Worm (Caenorhabditis elegans) whole organism, young adult: ENCODE results near the gene F54B11.5.

Experiments
- B0261.1 ChIP-seq: sonication (generic microtip); optimal IDR thresholded peaks from 2 replicates; lab custom pipeline; 2016; ENCODE audit warnings: mild to moderate bottlenecking, missing genetic modification characterization, moderate library complexity, missing compliant biosample characterization
- D2030.7 ChIP-seq: fragments of 200-800 bp; sonication (Bioruptor generic); IDR thresholded peaks from 2 replicates; pipeline ENCODE4 v1.3.6; 2022; ENCODE audit warnings: missing genetic modification reagents, missing genetic modification characterization, missing compliant biosample characterization
- F37B4.10 ChIP-seq: fragments of 200-800 bp; sonication (Bioruptor generic); IDR thresholded peaks from 2 replicates; pipeline ENCODE4 v1.3.6; 2022; ENCODE audit warnings: missing genetic modification characterization, missing compliant biosample characterization
- F52B5.7 ChIP-seq: sonication (generic microtip); optimal IDR thresholded peaks from 2 replicates; lab custom pipeline; 2016; ENCODE audit warnings: mild to moderate bottlenecking, missing genetic modification characterization, missing compliant biosample characterization
- F57A8.1 ChIP-seq: fragments of 200-800 bp; sonication (Bioruptor generic); optimal IDR thresholded peaks from 2 replicates; lab custom pipeline; 2018; ENCODE audit warnings: mild to moderate bottlenecking, missing genetic modification characterization, moderate library complexity, missing compliant biosample characterization
- F57C9.4 ChIP-seq: sonication (generic microtip); optimal IDR thresholded peaks from 2 replicates; lab custom pipeline; 2017; ENCODE audit warnings: mild to moderate bottlenecking, missing genetic modification characterization, missing compliant biosample characterization
- K12H6.12 ChIP-seq: fragments of 200-800 bp; sonication (Bioruptor generic); optimal IDR thresholded peaks from 2 replicates; lab custom pipeline; 2018; ENCODE audit warnings: mild to moderate bottlenecking, missing genetic modification characterization, missing compliant biosample characterization
- Y53F4B.3 ChIP-seq: fragments of 200-800 bp; sonication (Bioruptor generic); IDR thresholded peaks from 2 replicates; pipeline ENCODE4 v1.3.6; 2022; ENCODE audit warnings: missing genetic modification reagents, missing genetic modification characterization, missing compliant biosample characterization
- akir-1 ChIP-seq: fragments of 200-800 bp; sonication (Bioruptor generic); optimal IDR thresholded peaks from 2 replicates; lab custom pipeline; 2018; ENCODE audit warnings: mild to moderate bottlenecking, missing genetic modification characterization, moderate library complexity, missing compliant biosample characterization
- aptf-2 ChIP-seq: fragments of 200-800 bp; sonication (Bioruptor generic); conservative IDR thresholded peaks from 2 replicates; pipeline ENCODE4 v1.3.6; 2022; ENCODE audit warnings: missing genetic modification reagents, missing genetic modification characterization, missing compliant biosample characterization
- aptf-3 ChIP-seq: fragments of 200-800 bp; sonication (Bioruptor generic); IDR thresholded peaks from 2 replicates; pipeline ENCODE4 v1.3.6; 2022; ENCODE audit warnings: missing genetic modification characterization, missing compliant biosample characterization
- atf-7 ChIP-seq: sonication (generic microtip); optimal IDR thresholded peaks from 2 replicates; lab custom pipeline; 2017; ENCODE audit warnings: mild to moderate bottlenecking, missing genetic modification characterization, missing compliant biosample characterization
- attf-5 ChIP-seq: fragments of 200-800 bp; sonication (Bioruptor generic); optimal IDR thresholded peaks from 2 replicates; lab custom pipeline; 2018; ENCODE audit warnings: mild to moderate bottlenecking, missing genetic modification characterization, missing compliant biosample characterization
- cebp-2 ChIP-seq: fragments of 200-800 bp; sonication (Bioruptor generic); IDR thresholded peaks from 2 replicates; pipeline ENCODE4 v1.3.6; 2022; ENCODE audit warnings: missing genetic modification characterization, missing compliant biosample characterization
- ceh-27 ChIP-seq: fragments of 200-800 bp; sonication (Bioruptor generic); optimal IDR thresholded peaks from 2 replicates; lab custom pipeline; 2018; ENCODE audit warnings: mild to moderate bottlenecking, missing genetic modification characterization, moderate library complexity, missing compliant biosample characterization
- ceh-91 ChIP-seq: fragments of 200-800 bp; sonication (Bioruptor generic); IDR thresholded peaks from 2 replicates; pipeline ENCODE4 v1.3.6; 2022; ENCODE audit warnings: missing genetic modification reagents, missing genetic modification characterization, missing compliant biosample characterization
- die-1 ChIP-seq: sonication (generic microtip); optimal IDR thresholded peaks from 2 replicates; lab custom pipeline; 2016; ENCODE audit warnings: missing genotype, mild to moderate bottlenecking, missing genetic modification characterization, missing compliant biosample characterization
- dpff-1 ChIP-seq: sonication (generic microtip); optimal IDR thresholded peaks from 2 replicates; lab custom pipeline; 2017; ENCODE audit warnings: mild to moderate bottlenecking, missing genetic modification characterization, missing compliant biosample characterization
- dpl-1 ChIP-seq: fragments of 150-350 bp; optimal IDR thresholded peaks from 2 replicates; lab custom pipeline; 2014; ENCODE audit warnings: missing biosample characterization, missing genetic modification reagents, missing genetic modification characterization
- egl-44 ChIP-seq: fragments of 200-800 bp; sonication (Bioruptor generic); IDR thresholded peaks from 2 replicates; pipeline ENCODE4 v1.3.6; 2022; ENCODE audit warnings: missing genetic modification reagents, missing genetic modification characterization, missing compliant biosample characterization
- egrh-3 ChIP-seq: fragments of 200-800 bp; sonication (Bioruptor generic); IDR thresholded peaks from 2 replicates; pipeline ENCODE4 v1.3.6; 2022; ENCODE audit warnings: missing genetic modification reagents, missing genetic modification characterization, missing compliant biosample characterization
- gei-17 ChIP-seq: fragments of 200-800 bp; sonication (Bioruptor generic); optimal IDR thresholded peaks from 2 replicates; lab custom pipeline; 2018; ENCODE audit warnings: mild to moderate bottlenecking, missing genetic modification characterization, missing compliant biosample characterization
- hmg-1.2 ChIP-seq: fragments of 200-800 bp; sonication (Bioruptor generic); IDR thresholded peaks from 2 replicates; pipeline ENCODE4 v1.3.6; 2022; ENCODE audit warnings: missing genetic modification reagents, missing genetic modification characterization, missing compliant biosample characterization
- lin-26 ChIP-seq: fragments of 200-800 bp; sonication (Bioruptor generic); IDR thresholded peaks from 2 replicates; pipeline ENCODE4 v1.3.6; 2022; ENCODE audit warnings: missing genetic modification reagents, missing genetic modification characterization, missing compliant biosample characterization
- lin-54 ChIP-seq: fragments of 200-800 bp; sonication (Bioruptor generic); optimal IDR thresholded peaks from 2 replicates; lab custom pipeline; 2018; ENCODE audit warnings: mild to moderate bottlenecking, missing genetic modification characterization, missing compliant biosample characterization
- madf-3 ChIP-seq: fragments of 200-800 bp; sonication (Bioruptor generic); IDR thresholded peaks from 2 replicates; pipeline ENCODE4 v1.3.6; 2022; ENCODE audit warnings: missing genetic modification reagents, missing genetic modification characterization, missing compliant biosample characterization
- mcd-1 ChIP-seq: fragments of 200-800 bp; sonication (Bioruptor generic); IDR thresholded peaks from 2 replicates; pipeline ENCODE4 v1.3.6; 2022; ENCODE audit warnings: missing genetic modification reagents, missing genetic modification characterization, missing compliant biosample characterization
- mes-4 ChIP-seq: sonication (generic microtip); optimal IDR thresholded peaks from 2 replicates; lab custom pipeline; 2016; ENCODE audit warnings: missing genotype, missing genetic modification characterization, missing compliant biosample characterization
- nfya-1 ChIP-seq: sonication (generic microtip); optimal IDR thresholded peaks from 2 replicates; lab custom pipeline; 2017; ENCODE audit warnings: antibody characterized with exemption, missing compliant biosample characterization, missing genetic modification characterization, borderline replicate concordance; ENCODE audit not compliant: insufficient read depth
- nfyb-1 ChIP-seq: fragments of 200-800 bp; sonication (Bioruptor generic); IDR thresholded peaks from 2 replicates; pipeline ENCODE4 v1.3.6; 2022; ENCODE audit warnings: missing genetic modification reagents, missing genetic modification characterization, missing compliant biosample characterization
- nhr-80 ChIP-seq: sonication (generic microtip); optimal IDR thresholded peaks from 2 replicates; lab custom pipeline; 2016; ENCODE audit warnings: missing genetic modification characterization, missing compliant biosample characterization
- rpc-1 ChIP-seq, 2 experiments: fragments of 150-350 bp in 1 of 2; sonication (generic microtip) in 1 of 2; optimal IDR thresholded peaks; 2 replicates each; lab custom pipeline; 2014 to 2018; ENCODE audit warnings: missing biosample characterization in 1 of 2, missing genetic modification characterization in 1 of 2, missing genetic modification reagents in 1 of 2, missing genotype in 1 of 2
- sdz-38 ChIP-seq: sonication (generic microtip); optimal IDR thresholded peaks from 2 replicates; lab custom pipeline; 2016; ENCODE audit warnings: missing genotype, missing genetic modification characterization, missing compliant biosample characterization
- snpc-3.4 ChIP-seq: sonication (generic microtip); optimal IDR thresholded peaks from 2 replicates; lab custom pipeline; 2017; ENCODE audit warnings: missing genetic modification characterization, mild to moderate bottlenecking, missing compliant biosample characterization, antibody characterized with exemption, moderate library complexity, missing genotype, missing genetic modification reagents
- snpc-4 ChIP-seq, 5 experiments: fragments of 150-350 bp in 1 of 5; sonication (generic microtip) in 4 of 5; optimal IDR thresholded peaks; 2 replicates each; lab custom pipeline; 2014 to 2018; ENCODE audit warnings: missing genetic modification characterization in 5 of 5, missing biosample characterization in 3 of 5, antibody characterized with exemption in 2 of 5, mild to moderate bottlenecking in 2 of 5, missing compliant biosample characterization in 2 of 5, missing genotype in 2 of 5, moderate library complexity in 2 of 5, missing genetic modification reagents in 1 of 5
- zfh-2 ChIP-seq: fragments of 200-800 bp; sonication (Bioruptor generic); conservative IDR thresholded peaks from 2 replicates; pipeline ENCODE4 v1.3.6; 2022; ENCODE audit warnings: missing genetic modification reagents, missing genetic modification characterization, missing compliant biosample characterization
- ztf-18 ChIP-seq: sonication (generic microtip); optimal IDR thresholded peaks from 2 replicates; lab custom pipeline; 2016; ENCODE audit warnings: missing genotype, mild to moderate bottlenecking, missing genetic modification characterization, missing compliant biosample characterization
- ztf-28 ChIP-seq: fragments of 200-800 bp; sonication (Bioruptor generic); IDR thresholded peaks from 2 replicates; pipeline ENCODE4 v1.3.6; 2022; ENCODE audit warnings: missing genetic modification reagents, missing genetic modification characterization, missing compliant biosample characterization
- ztf-3 ChIP-seq: fragments of 200-800 bp; sonication (Bioruptor generic); optimal IDR thresholded peaks from 2 replicates; lab custom pipeline; 2018; ENCODE audit warnings: mild to moderate bottlenecking, missing genetic modification characterization, missing compliant biosample characterization

The F54B11.5 gene

ce11 chrX:13584725-13585371 is 11.0 kb downstream of the F54B11.5 start, which contains the start of gene unc-84:
unc-84 (plus strand) TSS chrX:13584775.
- TF ChIP-seq zfh-2 (GFP tag; lab: Robert Waterston, UW), result peak; percentile 58; the same call in 1 of the 2 replicates
- no peak for TF ChIP-seq aptf-3 (GFP tag; lab: Robert Waterston, UW)
- no peak for TF ChIP-seq sdz-38 (tag; lab: Kevin White, UChicago)
- TF ChIP-seq akir-1 (GFP tag; lab: Kevin White, UChicago), result no peak
- no peak for TF ChIP-seq B0261.1 (tag; lab: Kevin White, UChicago)
- peak; percentile 10 for TF ChIP-seq lin-54 (GFP tag; lab: Kevin White, UChicago)
- TF ChIP-seq dpff-1 (tag; lab: Kevin White, UChicago), result no peak

ce11 chrX:13583895-13584344 is 11.9 kb downstream of the F54B11.5 start:
- TF ChIP-seq mcd-1 (GFP tag; lab: Robert Waterston, UW) (peak; percentile 38), dpff-1 (tag; lab: Kevin White, UChicago) (no peak), gei-17 (peak; percentile 33), snpc-4 (GFP tag; optimal IDR thresholded peaks at IDR 0.05; lab: Kevin White, UChicago) (no peak), snpc-4 (tag; optimal IDR thresholded peaks at IDR 0.05; lab: Kevin White, UChicago) (peak in 2 of 4 experiments; percentile 7 to 52), nfyb-1 (GFP tag; lab: Robert Waterston, UW) (no peak), F57C9.4 (tag; lab: Kevin White, UChicago) (no peak), K12H6.12 (tag; lab: Kevin White, UChicago) (peak; percentile 39), dpl-1 (GFP tag; lab: Kevin White, UChicago) (no peak), aptf-2 (GFP tag; lab: Robert Waterston, UW) (0 out of 2 replicates have a peak, but pooled peaks have one; percentile 55), lin-26 (GFP tag; lab: Robert Waterston, UW) (0 out of 2 replicates have a peak, but pooled peaks have one; percentile 45), atf-7 (tag; lab: Kevin White, UChicago) (no peak), B0261.1 (tag; lab: Kevin White, UChicago) (no peak), ceh-27 (GFP tag; lab: Kevin White, UChicago) (peak; percentile 12), lin-54 (GFP tag; lab: Kevin White, UChicago) (peak; percentile 5), nhr-80 (tag; lab: Kevin White, UChicago) (peak; percentile 53), F52B5.7 (tag; lab: Kevin White, UChicago) (peak; percentile 63), egrh-3 (GFP tag; lab: Robert Waterston, UW) (peak; percentile 59), die-1 (tag; lab: Kevin White, UChicago) (peak; percentile 16), mes-4 (tag; lab: Kevin White, UChicago) (no peak), hmg-1.2 (GFP tag; lab: Robert Waterston, UW) (peak; percentile 48; the same call in 1 of the 2 replicates), ztf-18 (peak; percentile 10)
- TF ChIP-seq, all 124 proteins: peak for 14

ce11 chrX:13581820-13582219 is 14.0 kb downstream of the F54B11.5 start, which contains the start of gene F54B11.10:
F54B11.10 (plus strand) TSS chrX:13582120.
- TF ChIP-seq rpc-1 (optimal IDR thresholded peaks at IDR 0.05; lab: Kevin White, UChicago) (no peak), rpc-1 (tag; optimal IDR thresholded peaks at IDR 0.05; lab: Kevin White, UChicago) (peak; percentile 51), D2030.7 (GFP tag; lab: Robert Waterston, UW) (no peak)

ce11 chrX:13578483-13578882 is 17.4 kb downstream of the F54B11.5 start, which contains the start of gene F54B11.11:
F54B11.11 (plus strand) TSS chrX:13578783.
- peak; percentile 45 for TF ChIP-seq nhr-80 (tag; lab: Kevin White, UChicago)
- no peak for TF ChIP-seq nfya-1 (tag; lab: Kevin White, UChicago)

- TF ChIP-seq nfya-1 (tag; lab: Kevin White, UChicago) (no peak), egl-44 (GFP tag; lab: Robert Waterston, UW) (no peak), Y53F4B.3 (GFP tag; lab: Robert Waterston, UW) (no peak), ztf-28 (GFP tag; lab: Robert Waterston, UW) (no peak), cebp-2 (GFP tag; lab: Robert Waterston, UW) (no peak), ceh-91 (GFP tag; lab: Robert Waterston, UW) (no peak), attf-5 (no peak), madf-3 (no peak), ztf-3 (GFP tag; lab: Kevin White, UChicago) (no peak), snpc-3.4 (tag; lab: Kevin White, UChicago) (no peak), F57A8.1 (no peak), F37B4.10 (GFP tag; lab: Robert Waterston, UW) (no peak)
Observed at ce11 chrX:13574029-13574428, 21.8 kb downstream of the F54B11.5 start.
